Worm (Caenorhabditis elegans): ENCODE measurements around the gene F26G1.1.

DNA sequence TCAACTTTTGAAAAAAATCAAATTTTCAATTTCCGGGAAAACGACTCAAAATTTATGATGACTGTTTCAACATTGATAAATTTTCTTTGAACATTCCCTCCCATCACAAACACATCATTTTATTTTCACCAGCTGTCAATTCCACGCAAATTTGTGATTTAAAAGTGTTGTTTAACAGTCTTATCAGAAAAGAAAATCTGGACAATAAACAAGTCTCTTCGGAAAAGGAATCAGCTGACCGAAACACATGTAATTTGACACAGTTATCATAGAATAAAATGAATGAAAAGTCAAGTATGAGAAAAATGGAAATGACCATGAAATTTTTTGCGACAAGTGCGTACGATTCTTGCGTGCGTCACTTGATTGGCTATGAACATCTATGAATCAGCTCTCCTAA is 22.3 kb upstream of the F26G1.1 start:
- no peak for TF ChIP-seq scrt-1 (GFP tag; IDR thresholded peaks at IDR 0.05)
- TF ChIP-seq flt-1 (GFP tag; IDR thresholded peaks at IDR 0.05), result no peak
- TF ChIP-seq hmbx-1 (tag; optimal IDR thresholded peaks at IDR 0.05), result no peak
- TF ChIP-seq tra-4 (tag; optimal IDR thresholded peaks at IDR 0.05), result no peak
- TF ChIP-seq ets-7 (tag; optimal IDR thresholded peaks at IDR 0.05), result no peak
- no peak for TF ChIP-seq ama-1 (optimal IDR thresholded peaks at IDR 0.05)
- TF ChIP-seq hnd-1 (tag; optimal IDR thresholded peaks at IDR 0.05), result no peak
